Fruit fly (Drosophila melanogaster): ENCODE data around the gene MKP-4.

MKP-4 gene

dm6 chrX:19663196-19663858, 40.4 kb downstream of the MKP-4 start (continued):
- TF ChIP-seq pum (GFP tag; optimal IDR thresholded peaks at IDR 0.05), result peak; percentile 31
- no peak for TF ChIP-seq jigr1 (GFP tag; IDR thresholded peaks at IDR 0.05)
- TF ChIP-seq Abd-B (GFP tag; optimal IDR thresholded peaks at IDR 0.05), result peak; percentile 41
- TF ChIP-seq sens-2 (GFP tag; IDR thresholded peaks at IDR 0.05), result no peak
- peak; percentile 51 for TF ChIP-seq org-1 (GFP tag; optimal IDR thresholded peaks at IDR 0.05)
- peak; percentile 82 for TF ChIP-seq CG18262 (tag; optimal IDR thresholded peaks at IDR 0.05)
- no peak for TF ChIP-seq Dip2 (GFP tag; IDR thresholded peaks at IDR 0.05)
- TF ChIP-seq Chrac-16 (GFP tag; optimal IDR thresholded peaks at IDR 0.05), result peak; percentile 11
- TF ChIP-seq dpn (GFP tag; optimal IDR thresholded peaks at IDR 0.05), result peak; percentile 14 to 38
- peak; percentile 14 to 21 for TF ChIP-seq Pdp1 (GFP tag; optimal IDR thresholded peaks at IDR 0.05)
- peak; percentile 64 for TF ChIP-seq Med (GFP tag)
- peak in 1 of 3 experiments; percentile 65 for TF ChIP-seq lola (GFP tag; optimal IDR thresholded peaks at IDR 0.05)
- TF ChIP-seq CG6854 (GFP tag; optimal IDR thresholded peaks at IDR 0.05), result peak; percentile 58
- no peak for TF ChIP-seq ham (GFP tag; IDR thresholded peaks at IDR 0.05)
- peak; percentile 58 for TF ChIP-seq odd (GFP tag; optimal IDR thresholded peaks at IDR 0.05)
- TF ChIP-seq CG6689 (GFP tag; IDR thresholded peaks at IDR 0.05), result peak; percentile 29; the same call in 1 of the 2 replicates
- TF ChIP-seq MBD-R2 (GFP tag; IDR thresholded peaks at IDR 0.05), result no peak
- TF ChIP-seq CG9932 (GFP tag; IDR thresholded peaks at IDR 0.05), result 0 out of 2 replicates have a peak, but pooled peaks have one; percentile 4
- TF ChIP-seq NfI (GFP tag; optimal IDR thresholded peaks at IDR 0.05), result peak; percentile 37
- TF ChIP-seq CG15269 (tag; optimal IDR thresholded peaks at IDR 0.05), result peak; percentile 64
- no peak for TF ChIP-seq Gug (GFP tag; IDR thresholded peaks at IDR 0.05)
- TF ChIP-seq CG16815 (GFP tag; optimal IDR thresholded peaks at IDR 0.05), result peak; percentile 61
- TF ChIP-seq caup (GFP tag; optimal IDR thresholded peaks at IDR 0.05; ENCODE audit: severe bottlenecking), result peak; percentile 10
- peak; percentile 66 for TF ChIP-seq CG12391 (tag; optimal IDR thresholded peaks at IDR 0.05)
- TF ChIP-seq CG30403 (GFP tag; optimal IDR thresholded peaks at IDR 0.05), result peak; percentile 72
- no peak for TF ChIP-seq al (GFP tag; IDR thresholded peaks at IDR 0.05)
- peak; percentile 61 for TF ChIP-seq CG12104 (GFP tag; optimal IDR thresholded peaks at IDR 0.05)
- TF ChIP-seq CG18619 (GFP tag; optimal IDR thresholded peaks at IDR 0.05), result peak; percentile 71
- TF ChIP-seq Optix (GFP tag; IDR thresholded peaks at IDR 0.05), result no peak
- peak; percentile 5 for TF ChIP-seq CG2116 (GFP tag; optimal IDR thresholded peaks at IDR 0.05)
- peak; percentile 58 for TF ChIP-seq CG34376 (GFP tag; optimal IDR thresholded peaks at IDR 0.05)
- no peak for TF ChIP-seq Myb (GFP tag; optimal IDR thresholded peaks at IDR 0.05)
- TF ChIP-seq Six4 (GFP tag; optimal IDR thresholded peaks at IDR 0.05), result peak; percentile 41
- peak; percentile 42 for TF ChIP-seq CG6765 (GFP tag; optimal IDR thresholded peaks at IDR 0.05)
- peak; percentile 37 for TF ChIP-seq ind (GFP tag; optimal IDR thresholded peaks at IDR 0.05)
- TF ChIP-seq BtbVII (GFP tag; optimal IDR thresholded peaks at IDR 0.05), result peak; percentile 5
- TF ChIP-seq CG15011 (GFP tag; optimal IDR thresholded peaks at IDR 0.05), result peak; percentile 57
- TF ChIP-seq fd3F (GFP tag; optimal IDR thresholded peaks at IDR 0.05), result peak; percentile 7
- TF ChIP-seq NC2β (GFP tag; optimal IDR thresholded peaks at IDR 0.05), result peak; percentile 23
- no peak for TF ChIP-seq CG7786 (GFP tag; optimal IDR thresholded peaks at IDR 0.05)
- TF ChIP-seq CG8924 (tag; optimal IDR thresholded peaks at IDR 0.05), result peak; percentile 69
- peak; percentile 62 for TF ChIP-seq CG2120 (GFP tag; optimal IDR thresholded peaks at IDR 0.05)
- peak; percentile 50 for TF ChIP-seq lab (GFP tag; optimal IDR thresholded peaks at IDR 0.05)
- peak; percentile 22 for TF ChIP-seq Antp (GFP tag; optimal IDR thresholded peaks at IDR 0.05)
- peak; percentile 71 for TF ChIP-seq row (GFP tag; IDR thresholded peaks at IDR 0.05)
- TF ChIP-seq CG1233 (GFP tag; optimal IDR thresholded peaks at IDR 0.05), result peak; percentile 57
- peak; percentile 34 for TF ChIP-seq Hsf (GFP tag; optimal IDR thresholded peaks at IDR 0.05)
- TF ChIP-seq sd (tag; optimal IDR thresholded peaks at IDR 0.05), result peak; percentile 95
- peak; percentile 47 for TF ChIP-seq cwo (GFP tag; optimal IDR thresholded peaks at IDR 0.05)

All from whole organism, embryonic.